Worm (Caenorhabditis elegans): ENCODE measurements around the gene oxi-1.

The oxi-1 gene

ce11 chrIII:10832636-10833035, 25.4 kb upstream of the oxi-1 start, which contains the start of gene sbsp-1:
sbsp-1 (plus strand) TSS chrIII:10832936.
- TF ChIP-seq ceh-88 (GFP tag; IDR thresholded peaks at IDR 0.05) (no peak), ztf-4 (tag; optimal IDR thresholded peaks at IDR 0.05) (no peak), aly-2 (tag; optimal IDR thresholded peaks at IDR 0.05) (no peak), hlh-4 (tag; optimal IDR thresholded peaks at IDR 0.05) (no peak), nhr-11 (tag; optimal IDR thresholded peaks at IDR 0.05) (no peak), skn-1 (tag; optimal IDR thresholded peaks at IDR 0.05) (no peak), C16A3.4 (tag; optimal IDR thresholded peaks at IDR 0.05) (no peak), fkh-8 (tag; optimal IDR thresholded peaks at IDR 0.05) (no peak), hlh-17 (GFP tag; optimal IDR thresholded peaks at IDR 0.05; ENCODE audit: borderline replicate concordance) (no peak), pax-3 (tag; optimal IDR thresholded peaks at IDR 0.05) (no peak), ceh-8 (GFP tag; optimal IDR thresholded peaks at IDR 0.05) (no peak), lin-15B (tag; optimal IDR thresholded peaks at IDR 0.05) (no peak), snu-23 (GFP tag; optimal IDR thresholded peaks at IDR 0.05) (no peak), nhr-20 (tag; optimal IDR thresholded peaks at IDR 0.05) (no peak)

ce11 chrIII:10844873-10845272, 13.2 kb upstream of the oxi-1 start, which contains the start of gene pde-12:
pde-12 (minus strand) TSS chrIII:10845020.
- no peak for TF ChIP-seq nhr-28 (tag; optimal IDR thresholded peaks at IDR 0.05)
- TF ChIP-seq nhr-76 (tag; optimal IDR thresholded peaks at IDR 0.05), result peak; percentile 27
- no peak for TF ChIP-seq mef-2 (tag; optimal IDR thresholded peaks at IDR 0.05)
- peak; percentile 64 for TF ChIP-seq skn-1 (tag; optimal IDR thresholded peaks at IDR 0.05)
- TF ChIP-seq ceh-63 (GFP tag; optimal IDR thresholded peaks at IDR 0.05), result no peak
- TF ChIP-seq irx-1 (tag; optimal IDR thresholded peaks at IDR 0.05), result peak; percentile 91
- TF ChIP-seq C04F5.9 (tag; optimal IDR thresholded peaks at IDR 0.05), result peak; percentile 81
- peak; percentile 91 for TF ChIP-seq unc-86 (tag; optimal IDR thresholded peaks at IDR 0.05)
- peak; percentile 95 for TF ChIP-seq nhr-71 (tag; optimal IDR thresholded peaks at IDR 0.05)
- peak; percentile 95 for TF ChIP-seq rnt-1 (tag; optimal IDR thresholded peaks at IDR 0.05)
- TF ChIP-seq nhr-19 (GFP tag; conservative IDR thresholded peaks at IDR 0.05), result peak; percentile 91
- no peak for TF ChIP-seq C34B4.2 (tag; optimal IDR thresholded peaks at IDR 0.05)
- TF ChIP-seq ceh-82 (tag; optimal IDR thresholded peaks at IDR 0.05), result peak; percentile 83 to 84 (median 83)
- TF ChIP-seq lin-39 (tag; optimal IDR thresholded peaks at IDR 0.05), result peak; percentile 87
- no peak for TF ChIP-seq zag-1 (tag; optimal IDR thresholded peaks at IDR 0.05)
- peak; percentile 95 for TF ChIP-seq snu-23 (GFP tag; optimal IDR thresholded peaks at IDR 0.05)
- TF ChIP-seq swsn-7 (tag; optimal IDR thresholded peaks at IDR 0.05), result peak; percentile 93
- peak; percentile 83 to 90 for TF ChIP-seq efl-1 (optimal IDR thresholded peaks at IDR 0.05)
- peak; percentile 84 to 98 for TF ChIP-seq efl-1 (GFP tag; optimal IDR thresholded peaks at IDR 0.05 in 1 of 2)
- no peak for TF ChIP-seq alr-1 (tag; optimal IDR thresholded peaks at IDR 0.05; ENCODE audit: borderline replicate concordance)
- TF ChIP-seq dsc-1 (tag; optimal IDR thresholded peaks at IDR 0.05), result peak; percentile 93
- peak; percentile 62 for TF ChIP-seq nhr-11 (tag; optimal IDR thresholded peaks at IDR 0.05)
- TF ChIP-seq lin-35 (GFP tag; optimal IDR thresholded peaks at IDR 0.05), result peak; percentile 87 to 92
- TF ChIP-seq lin-14 (GFP tag; optimal IDR thresholded peaks at IDR 0.05), result no peak
- TF ChIP-seq tbx-2 (tag; optimal IDR thresholded peaks at IDR 0.05), result peak; percentile 93
- no peak for TF ChIP-seq Y116A8C.19 (tag; optimal IDR thresholded peaks at IDR 0.05; ENCODE audit: borderline replicate concordance)
- TF ChIP-seq nhr-90 (tag; optimal IDR thresholded peaks at IDR 0.05; ENCODE audit: poor library complexity), result peak; percentile 95
- TF ChIP-seq unc-62 (GFP tag; optimal IDR thresholded peaks at IDR 0.05), result no peak
- TF ChIP-seq jun-1 (tag; optimal IDR thresholded peaks at IDR 0.05), result peak; percentile 77
- TF ChIP-seq unc-130 (tag; optimal IDR thresholded peaks at IDR 0.05), result peak; percentile 92
- TF ChIP-seq zip-4 (GFP tag; optimal IDR thresholded peaks at IDR 0.05), result no peak
- TF ChIP-seq pag-3 (tag; optimal IDR thresholded peaks at IDR 0.05; ENCODE audit: borderline replicate concordance, insufficient read depth), result no peak
- no peak for TF ChIP-seq unc-30 (tag; optimal IDR thresholded peaks at IDR 0.05)
- TF ChIP-seq unc-98 (GFP tag; IDR thresholded peaks at IDR 0.05), result no peak
- TF ChIP-seq sup-37 (GFP tag; optimal IDR thresholded peaks at IDR 0.05), result peak; percentile 69
- TF ChIP-seq ets-5 (GFP tag; IDR thresholded peaks at IDR 0.05), result no peak
- peak; percentile 70 for TF ChIP-seq F16B12.6 (tag; optimal IDR thresholded peaks at IDR 0.05)
- TF ChIP-seq C16A3.4 (tag; optimal IDR thresholded peaks at IDR 0.05), result peak; percentile 82
- TF ChIP-seq pqm-1 (tag; optimal IDR thresholded peaks at IDR 0.05), result no peak
- no peak for TF ChIP-seq egl-27 (tag; optimal IDR thresholded peaks at IDR 0.05)
- TF ChIP-seq fkh-10 (GFP tag; optimal IDR thresholded peaks at IDR 0.05), result peak; percentile 42
- peak; percentile 91 to 92 for TF ChIP-seq lsy-2 (tag; optimal IDR thresholded peaks at IDR 0.05)

All from whole organism, L1 larva.